1 fruit fly cellular context compared by ENCODE assay signal in the genomic region with DNA sequence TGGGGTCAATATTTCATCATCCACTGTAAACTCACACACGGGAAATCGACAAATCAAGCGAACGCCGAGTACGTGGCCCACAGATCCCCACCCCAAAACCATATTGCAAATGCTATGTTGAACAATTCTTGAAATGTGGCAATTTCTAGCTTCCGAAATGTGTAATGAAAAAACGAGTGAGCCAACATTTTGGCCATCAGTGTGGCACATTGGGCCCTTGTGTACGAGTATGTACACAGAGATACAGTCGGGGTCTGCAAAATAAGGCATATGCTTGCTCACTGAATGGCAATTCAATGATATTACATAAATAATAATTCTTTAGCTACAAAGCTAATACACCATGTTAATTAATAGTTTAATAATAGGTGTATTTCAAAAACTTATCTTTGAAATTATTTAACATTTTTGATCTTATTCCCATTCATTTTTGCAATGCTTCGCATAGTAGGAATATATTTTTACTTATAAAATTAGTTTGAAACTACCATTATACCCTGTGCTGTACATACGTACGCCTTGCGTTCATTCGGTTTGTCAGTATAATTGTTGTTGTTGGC.
TF ChIP-seq lines count a peak whose summit lies in the region.

No protein-coding gene starts in this region.

TF ChIP-seq in whole organism, embryonic, 481 proteins besides CTCF, POLR2A, EP300 and RAD21 (continued from another document and continues in another):
- TF ChIP-seq Opbp (GFP tag; IDR thresholded peaks at IDR 0.05; lab: Robert Waterston, UW; ENCODE audit: partially characterized antibody) = no peak
- peak; percentile 63 for TF ChIP-seq B-H1 (GFP tag; IDR thresholded peaks at IDR 0.05; lab: Robert Waterston, UW)
- TF ChIP-seq nerfin-2 (GFP tag; IDR thresholded peaks at IDR 0.05; lab: Robert Waterston, UW; ENCODE audit: partially characterized antibody) = no peak
- TF ChIP-seq ems (GFP tag; optimal IDR thresholded peaks at IDR 0.05; lab: Kevin White, UChicago) = peak; percentile 75
- peak; percentile 44; the same call in 1 of the 2 replicates for TF ChIP-seq CG10959 (GFP tag; IDR thresholded peaks at IDR 0.05; lab: Robert Waterston, UW)
- TF ChIP-seq CG17612 (GFP tag; IDR thresholded peaks at IDR 0.05; lab: Robert Waterston, UW) = peak; percentile 55; the same call in 1 of the 2 replicates
- TF ChIP-seq odd (GFP tag; optimal IDR thresholded peaks at IDR 0.05; lab: Kevin White, UChicago) = peak; percentile 90
- TF ChIP-seq CG8924 (tag; optimal IDR thresholded peaks at IDR 0.05; lab: Kevin White, UChicago) = peak; percentile 93
- TF ChIP-seq Hand (GFP tag; optimal IDR thresholded peaks at IDR 0.05; lab: Kevin White, UChicago) = peak; percentile 84
- TF ChIP-seq CG15601 (tag; optimal IDR thresholded peaks at IDR 0.05; lab: Kevin White, UChicago) = peak; percentile 78
- no peak for TF ChIP-seq CG34224 (GFP tag; IDR thresholded peaks at IDR 0.05; lab: Robert Waterston, UW; ENCODE audit: partially characterized antibody)
- TF ChIP-seq B-H2 (GFP tag; optimal IDR thresholded peaks at IDR 0.05; lab: Kevin White, UChicago) = peak; percentile 91
- TF ChIP-seq CG4730 (GFP tag; IDR thresholded peaks at IDR 0.05; lab: Robert Waterston, UW) = peak; percentile 73
- TF ChIP-seq CG10321 (GFP tag; IDR thresholded peaks at IDR 0.05; lab: Robert Waterston, UW) = peak; percentile 54; the same call in 1 of the 2 replicates
- TF ChIP-seq MTF-1 (GFP tag; optimal IDR thresholded peaks at IDR 0.05; lab: Kevin White, UChicago; ENCODE audit: borderline replicate concordance) = peak; percentile 44
- no peak for TF ChIP-seq hth (optimal IDR thresholded peaks at IDR 0.05; lab: Kevin White, UChicago)
- TF ChIP-seq CG15479 (GFP tag; optimal IDR thresholded peaks at IDR 0.05; lab: Kevin White, UChicago) = peak; percentile 7
- peak; percentile 87 for TF ChIP-seq Gug (GFP tag; IDR thresholded peaks at IDR 0.05; lab: Robert Waterston, UW)
- no peak for TF ChIP-seq vnd (GFP tag; IDR thresholded peaks at IDR 0.05; lab: Robert Waterston, UW; ENCODE audit: partially characterized antibody)
- TF ChIP-seq CG5180 (GFP tag; optimal IDR thresholded peaks at IDR 0.05; lab: Kevin White, UChicago) = peak; percentile 80
- peak; percentile 77 for TF ChIP-seq CG13624 (GFP tag; optimal IDR thresholded peaks at IDR 0.05; lab: Kevin White, UChicago)
- TF ChIP-seq btn (GFP tag; optimal IDR thresholded peaks at IDR 0.05; lab: Kevin White, UChicago) = peak; percentile 45
- TF ChIP-seq CG8388 (GFP tag; optimal IDR thresholded peaks at IDR 0.05; lab: Kevin White, UChicago) = peak; percentile 82
- peak; percentile 73 for TF ChIP-seq scrt (GFP tag; optimal IDR thresholded peaks at IDR 0.05; lab: Kevin White, UChicago)
- peak; percentile 76 for TF ChIP-seq maf-S (GFP tag; optimal IDR thresholded peaks at IDR 0.05; lab: Kevin White, UChicago)
- TF ChIP-seq Atf3 (GFP tag; optimal IDR thresholded peaks at IDR 0.05; lab: Kevin White, UChicago) = peak; percentile 69
- no peak for TF ChIP-seq ash1 (GFP tag; optimal IDR thresholded peaks at IDR 0.05; lab: Kevin White, UChicago)
- TF ChIP-seq croc (GFP tag; conservative IDR thresholded peaks at IDR 0.05; lab: Robert Waterston, UW) = peak; percentile 72
- peak; percentile 62 for TF ChIP-seq fd64A (GFP tag; optimal IDR thresholded peaks at IDR 0.05; lab: Kevin White, UChicago)
- peak; percentile 74 for TF ChIP-seq CG12942 (GFP tag; optimal IDR thresholded peaks at IDR 0.05; lab: Kevin White, UChicago)
- TF ChIP-seq jing (GFP tag; optimal IDR thresholded peaks at IDR 0.05; lab: Kevin White, UChicago) = peak; percentile 77
- TF ChIP-seq CG6272 (GFP tag; IDR thresholded peaks at IDR 0.05; lab: Robert Waterston, UW) = peak; percentile 73
- peak; percentile 90 for TF ChIP-seq Dbx (GFP tag; IDR thresholded peaks at IDR 0.05; lab: Robert Waterston, UW)
- peak; percentile 71 for TF ChIP-seq dmrt11E (tag; optimal IDR thresholded peaks at IDR 0.05; lab: Kevin White, UChicago)
- peak; percentile 78 for TF ChIP-seq Mrtf (GFP tag; IDR thresholded peaks at IDR 0.05; lab: Robert Waterston, UW)
- TF ChIP-seq sim (GFP tag; IDR thresholded peaks at IDR 0.05; lab: Robert Waterston, UW) = peak; percentile 24; the same call in 1 of the 2 replicates
- peak; percentile 64; the same call in 1 of the 2 replicates for TF ChIP-seq E2f2 (GFP tag; IDR thresholded peaks at IDR 0.05; lab: Robert Waterston, UW)
- TF ChIP-seq her (GFP tag; optimal IDR thresholded peaks at IDR 0.05; lab: Kevin White, UChicago) = peak; percentile 77
- TF ChIP-seq sob (GFP tag; IDR thresholded peaks at IDR 0.05; lab: Robert Waterston, UW) = peak; percentile 86
- peak; percentile 92 for TF ChIP-seq CG30403 (GFP tag; optimal IDR thresholded peaks at IDR 0.05; lab: Kevin White, UChicago)
- TF ChIP-seq NC2α (GFP tag; optimal IDR thresholded peaks at IDR 0.05; lab: Kevin White, UChicago) = peak; percentile 4
- peak; percentile 76 for TF ChIP-seq ewg (GFP tag; optimal IDR thresholded peaks at IDR 0.05; lab: Kevin White, UChicago)
- TF ChIP-seq h (optimal IDR thresholded peaks at IDR 0.05; lab: Kevin White, UChicago) = no peak
- TF ChIP-seq Neu2 (GFP tag; optimal IDR thresholded peaks at IDR 0.05; lab: Kevin White, UChicago; ENCODE audit: borderline replicate concordance) = no peak
- TF ChIP-seq CG6689 (GFP tag; IDR thresholded peaks at IDR 0.05; lab: Robert Waterston, UW) = peak; percentile 88
- peak; percentile 68 for TF ChIP-seq CG5953 (GFP tag; IDR thresholded peaks at IDR 0.05; lab: Robert Waterston, UW)
- no peak for TF ChIP-seq HLHmδ (GFP tag; optimal IDR thresholded peaks at IDR 0.05; lab: Kevin White, UChicago)
- TF ChIP-seq psq (GFP tag; optimal IDR thresholded peaks at IDR 0.05; lab: Kevin White, UChicago) = peak; percentile 70
- TF ChIP-seq Dad (GFP tag; optimal IDR thresholded peaks at IDR 0.05; lab: Kevin White, UChicago) = peak; percentile 33
- peak; percentile 72 for TF ChIP-seq esg (GFP tag; conservative IDR thresholded peaks at IDR 0.05; lab: Robert Waterston, UW)
- peak; percentile 75 for TF ChIP-seq CG7372 (GFP tag; IDR thresholded peaks at IDR 0.05; lab: Robert Waterston, UW)
- TF ChIP-seq onecut (GFP tag; IDR thresholded peaks at IDR 0.05; lab: Robert Waterston, UW) = peak; percentile 79
- peak; percentile 79 for TF ChIP-seq CG18764 (GFP tag; optimal IDR thresholded peaks at IDR 0.05; lab: Kevin White, UChicago)
- peak; percentile 65 for TF ChIP-seq CG18011 (GFP tag; optimal IDR thresholded peaks at IDR 0.05; lab: Kevin White, UChicago)
- TF ChIP-seq BEAF-32 (GFP tag; optimal IDR thresholded peaks at IDR 0.05; lab: Kevin White, UChicago) = no peak
- TF ChIP-seq gfzf (GFP tag; optimal IDR thresholded peaks at IDR 0.05; lab: Kevin White, UChicago) = no peak
- TF ChIP-seq eve (GFP tag; optimal IDR thresholded peaks at IDR 0.05; lab: Kevin White, UChicago) = peak in 1 of 2 experiments; percentile 91
- TF ChIP-seq fd102C (GFP tag; optimal IDR thresholded peaks at IDR 0.05; lab: Kevin White, UChicago) = no peak
- TF ChIP-seq yki (optimal IDR thresholded peaks at IDR 0.05; lab: Kevin White, UChicago) = no peak
- peak; percentile 77 for TF ChIP-seq H2.0 (GFP tag; IDR thresholded peaks at IDR 0.05; lab: Robert Waterston, UW)
- no peak for TF ChIP-seq HLH4C (GFP tag; IDR thresholded peaks at IDR 0.05; lab: Robert Waterston, UW; ENCODE audit: partially characterized antibody)
- peak; percentile 92 for TF ChIP-seq grau (tag; optimal IDR thresholded peaks at IDR 0.05; lab: Kevin White, UChicago)
- TF ChIP-seq Stat92E (GFP tag; optimal IDR thresholded peaks at IDR 0.05; lab: Kevin White, UChicago) = no peak
- peak; percentile 83 for TF ChIP-seq CG3847 (GFP tag; IDR thresholded peaks at IDR 0.05; lab: Robert Waterston, UW)
- TF ChIP-seq Atf-2 (GFP tag; optimal IDR thresholded peaks at IDR 0.05; lab: Kevin White, UChicago) = peak; percentile 81
- peak; percentile 52 for TF ChIP-seq disco-r (GFP tag; optimal IDR thresholded peaks at IDR 0.05; lab: Kevin White, UChicago)
- peak; percentile 73 for TF ChIP-seq toy (GFP tag; IDR thresholded peaks at IDR 0.05; lab: Robert Waterston, UW)
- peak; percentile 66 for TF ChIP-seq ttk (GFP tag; IDR thresholded peaks at IDR 0.05; lab: Robert Waterston, UW)
- TF ChIP-seq CG15269 (tag; optimal IDR thresholded peaks at IDR 0.05; lab: Kevin White, UChicago) = peak; percentile 94
- TF ChIP-seq slbo (GFP tag; IDR thresholded peaks at IDR 0.05; lab: Robert Waterston, UW) = peak; percentile 94
- no peak for TF ChIP-seq CG42726 (GFP tag; IDR thresholded peaks at IDR 0.05; lab: Robert Waterston, UW; ENCODE audit: partially characterized antibody)
- no peak; the same call in 1 of the 2 replicates for TF ChIP-seq sens-2 (GFP tag; IDR thresholded peaks at IDR 0.05; lab: Robert Waterston, UW)
- peak; percentile 92 for TF ChIP-seq CG13296 (GFP tag; optimal IDR thresholded peaks at IDR 0.05; lab: Kevin White, UChicago)
- peak; percentile 83; the same call in 2 of the 3 replicates for TF ChIP-seq CG11456 (GFP tag; IDR thresholded peaks at IDR 0.05; lab: Robert Waterston, UW)
- TF ChIP-seq pita (GFP tag; optimal IDR thresholded peaks at IDR 0.05; lab: Kevin White, UChicago) = no peak
- peak; percentile 82 for TF ChIP-seq slou (GFP tag; optimal IDR thresholded peaks at IDR 0.05; lab: Kevin White, UChicago)
- peak; percentile 83 for TF ChIP-seq Ssrp (tag; optimal IDR thresholded peaks at IDR 0.05; lab: Kevin White, UChicago)
- TF ChIP-seq nau (GFP tag; optimal IDR thresholded peaks at IDR 0.05; lab: Kevin White, UChicago) = peak; percentile 80
- TF ChIP-seq pan (optimal IDR thresholded peaks at IDR 0.05; lab: Kevin White, UChicago) = no peak
- TF ChIP-seq pan (GFP tag; optimal IDR thresholded peaks at IDR 0.05 in 1 of 2, IDR thresholded peaks at IDR 0.05 in 1 of 2) = peak in 1 of 2 experiments; percentile 89
- TF ChIP-seq gce (GFP tag; IDR thresholded peaks at IDR 0.05; lab: Robert Waterston, UW) = peak; percentile 69; the same call in 2 of the 3 replicates
- peak; percentile 92 for TF ChIP-seq Sox102F (GFP tag; optimal IDR thresholded peaks at IDR 0.05; lab: Kevin White, UChicago)
- TF ChIP-seq CG17359 (tag; optimal IDR thresholded peaks at IDR 0.05; lab: Kevin White, UChicago) = peak; percentile 93
- peak; percentile 92 for TF ChIP-seq CG10543 (GFP tag; optimal IDR thresholded peaks at IDR 0.05; lab: Kevin White, UChicago)
- TF ChIP-seq CG3407 (GFP tag; optimal IDR thresholded peaks at IDR 0.05; lab: Kevin White, UChicago) = peak; percentile 65
- peak; percentile 78 for TF ChIP-seq BtbVII (GFP tag; optimal IDR thresholded peaks at IDR 0.05; lab: Kevin White, UChicago)
- TF ChIP-seq CG3281 (GFP tag; optimal IDR thresholded peaks at IDR 0.05; lab: Kevin White, UChicago) = peak; percentile 87
- peak; percentile 83 for TF ChIP-seq CG12104 (GFP tag; optimal IDR thresholded peaks at IDR 0.05; lab: Kevin White, UChicago)
- peak; percentile 84 for TF ChIP-seq D19A (tag; optimal IDR thresholded peaks at IDR 0.05; lab: Kevin White, UChicago)
- TF ChIP-seq CG6683 (GFP tag; optimal IDR thresholded peaks at IDR 0.05; lab: Kevin White, UChicago) = peak; percentile 70
- TF ChIP-seq CG12769 (tag; optimal IDR thresholded peaks at IDR 0.05; lab: Kevin White, UChicago) = peak; percentile 89
- peak; percentile 74; the same call in 1 of the 3 replicates for TF ChIP-seq otp (GFP tag; IDR thresholded peaks at IDR 0.05; lab: Robert Waterston, UW)
- TF ChIP-seq CG18619 (GFP tag; optimal IDR thresholded peaks at IDR 0.05; lab: Kevin White, UChicago) = peak; percentile 89
- TF ChIP-seq NK7.1 (GFP tag; optimal IDR thresholded peaks at IDR 0.05; lab: Kevin White, UChicago) = peak; percentile 63
- peak; percentile 82 for TF ChIP-seq Nf-YC (tag; optimal IDR thresholded peaks at IDR 0.05; lab: Kevin White, UChicago)
- peak; percentile 74 for TF ChIP-seq CG14667 (GFP tag; IDR thresholded peaks at IDR 0.05; lab: Robert Waterston, UW)
- peak; percentile 77 for TF ChIP-seq Antp (GFP tag; optimal IDR thresholded peaks at IDR 0.05; lab: Kevin White, UChicago)
- peak; percentile 72 for TF ChIP-seq CG5245 (GFP tag; optimal IDR thresholded peaks at IDR 0.05; lab: Kevin White, UChicago)
- peak; percentile 80 for TF ChIP-seq bab2 (GFP tag; optimal IDR thresholded peaks at IDR 0.05; lab: Kevin White, UChicago)
- peak; percentile 90 for TF ChIP-seq CG9932 (GFP tag; IDR thresholded peaks at IDR 0.05; lab: Robert Waterston, UW)
- TF ChIP-seq lmd (GFP tag; IDR thresholded peaks at IDR 0.05; lab: Robert Waterston, UW) = peak; percentile 88
- TF ChIP-seq Blimp-1 (GFP tag; optimal IDR thresholded peaks at IDR 0.05; lab: Kevin White, UChicago) = peak; percentile 81
- peak; percentile 85 for TF ChIP-seq CG9437 (GFP tag; optimal IDR thresholded peaks at IDR 0.05; lab: Kevin White, UChicago)
- peak; percentile 89 for TF ChIP-seq CG12391 (tag; optimal IDR thresholded peaks at IDR 0.05; lab: Kevin White, UChicago)
- peak; percentile 79 for TF ChIP-seq CG10979 (tag; optimal IDR thresholded peaks at IDR 0.05; lab: Kevin White, UChicago)
- TF ChIP-seq klu (GFP tag; IDR thresholded peaks at IDR 0.05; lab: Robert Waterston, UW) = peak; percentile 82
- TF ChIP-seq Bdp1 (GFP tag; optimal IDR thresholded peaks at IDR 0.05; lab: Kevin White, UChicago) = peak; percentile 68
- no peak for TF ChIP-seq amos (GFP tag; IDR thresholded peaks at IDR 0.05; lab: Robert Waterston, UW; ENCODE audit: partially characterized antibody)
- TF ChIP-seq Sry-δ (GFP tag; optimal IDR thresholded peaks at IDR 0.05; lab: Kevin White, UChicago) = peak; percentile 31
- TF ChIP-seq twi (tag; optimal IDR thresholded peaks at IDR 0.05; lab: Kevin White, UChicago) = peak; percentile 67
- peak; percentile 89 for TF ChIP-seq CG7556 (GFP tag; optimal IDR thresholded peaks at IDR 0.05; lab: Kevin White, UChicago)
- TF ChIP-seq Rfx (GFP tag; IDR thresholded peaks at IDR 0.05; lab: Robert Waterston, UW) = peak; percentile 92
- TF ChIP-seq zen2 (GFP tag; IDR thresholded peaks at IDR 0.05; lab: Robert Waterston, UW; ENCODE audit: partially characterized antibody) = no peak
- peak; percentile 85 for TF ChIP-seq CG12299 (tag; optimal IDR thresholded peaks at IDR 0.05; lab: Kevin White, UChicago)
- TF ChIP-seq usp (GFP tag; optimal IDR thresholded peaks at IDR 0.05; lab: Kevin White, UChicago) = no peak
- no peak for TF ChIP-seq Sry-β (GFP tag; optimal IDR thresholded peaks at IDR 0.05; lab: Kevin White, UChicago)
- peak; percentile 69 for TF ChIP-seq shn (GFP tag; optimal IDR thresholded peaks at IDR 0.05; lab: Kevin White, UChicago)
- peak; percentile 86 for TF ChIP-seq Dek (tag; optimal IDR thresholded peaks at IDR 0.05; lab: Kevin White, UChicago)
- TF ChIP-seq inv (GFP tag; IDR thresholded peaks at IDR 0.05; lab: Robert Waterston, UW; ENCODE audit: partially characterized antibody) = no peak
- peak; percentile 99 for TF ChIP-seq CG15073 (GFP tag; optimal IDR thresholded peaks at IDR 0.05; lab: Kevin White, UChicago)
- no peak for TF ChIP-seq stwl (tag; optimal IDR thresholded peaks at IDR 0.05; lab: Kevin White, UChicago)
- peak; percentile 85 for TF ChIP-seq CG14014 (GFP tag; IDR thresholded peaks at IDR 0.05; lab: Robert Waterston, UW)
